Worm (Caenorhabditis elegans) whole organism, young adult: ENCODE data around the gene M02D8.2.

Experiments
- B0261.1 ChIP-seq: sonication (generic microtip); optimal IDR thresholded peaks from 2 replicates; lab custom pipeline; 2016; ENCODE audit warnings: mild to moderate bottlenecking, missing genetic modification characterization, moderate library complexity, missing compliant biosample characterization
- B0336.3 ChIP-seq: fragments of 200-800 bp; sonication (Bioruptor generic); IDR thresholded peaks from 2 replicates; pipeline ENCODE4 v1.3.6; 2022; ENCODE audit warnings: missing genetic modification characterization, missing compliant biosample characterization
- C17E4.6 ChIP-seq: fragments of 200-800 bp; sonication (Bioruptor generic); IDR thresholded peaks from 2 replicates; pipeline ENCODE4 v1.3.6; 2022; ENCODE audit warnings: missing genetic modification reagents, missing genetic modification characterization, missing compliant biosample characterization
- D2030.7 ChIP-seq: fragments of 200-800 bp; sonication (Bioruptor generic); IDR thresholded peaks from 2 replicates; pipeline ENCODE4 v1.3.6; 2022; ENCODE audit warnings: missing genetic modification reagents, missing genetic modification characterization, missing compliant biosample characterization
- F22D6.2 ChIP-seq: sonication (generic microtip); optimal IDR thresholded peaks from 2 replicates; lab custom pipeline; 2016; ENCODE audit warnings: mild to moderate bottlenecking, missing genetic modification characterization, missing compliant biosample characterization
- F39B2.1 ChIP-seq: fragments of 200-800 bp; sonication (Bioruptor generic); IDR thresholded peaks from 2 replicates; pipeline ENCODE4 v1.3.6; 2022; ENCODE audit warnings: missing genetic modification reagents, missing genetic modification characterization, missing compliant biosample characterization
- F57A8.1 ChIP-seq: fragments of 200-800 bp; sonication (Bioruptor generic); optimal IDR thresholded peaks from 2 replicates; lab custom pipeline; 2018; ENCODE audit warnings: mild to moderate bottlenecking, missing genetic modification characterization, moderate library complexity, missing compliant biosample characterization
- Y53G8AR.9 ChIP-seq: fragments of 200-800 bp; sonication (Bioruptor generic); conservative IDR thresholded peaks from 2 replicates; pipeline ENCODE4 v1.3.6; 2022; ENCODE audit warnings: missing genetic modification reagents, missing genetic modification characterization, missing compliant biosample characterization
- Y79H2A.3 ChIP-seq: fragments of 200-800 bp; sonication (Bioruptor generic); conservative IDR thresholded peaks from 2 replicates; pipeline ENCODE4 v1.3.6; 2022; ENCODE audit warnings: missing genetic modification reagents, missing genetic modification characterization, missing compliant biosample characterization
- Y95B8A.8 ChIP-seq: fragments of 200-800 bp; sonication (Bioruptor generic); IDR thresholded peaks from 2 replicates; pipeline ENCODE4 v1.3.6; 2022; ENCODE audit warnings: missing genetic modification reagents, missing genetic modification characterization, missing compliant biosample characterization
- aptf-3 ChIP-seq: fragments of 200-800 bp; sonication (Bioruptor generic); IDR thresholded peaks from 2 replicates; pipeline ENCODE4 v1.3.6; 2022; ENCODE audit warnings: missing genetic modification characterization, missing compliant biosample characterization
- ccch-3 ChIP-seq: fragments of 200-800 bp; sonication (Bioruptor generic); optimal IDR thresholded peaks from 2 replicates; lab custom pipeline; 2018; ENCODE audit warnings: mild to moderate bottlenecking, missing genetic modification characterization, missing compliant biosample characterization
- cebp-1 ChIP-seq, 2 experiments: fragments of 200-800 bp in 1 of 2; sonication (Bioruptor generic) in 1 of 2; sonication (generic microtip) in 1 of 2; IDR thresholded peaks in 1 of 2; optimal IDR thresholded peaks in 1 of 2; 2 replicates each; pipeline versions ENCODE4 v1.3.6 to Lab custom; 2017 to 2022; ENCODE audit warnings: missing compliant biosample characterization in 2 of 2, missing genetic modification characterization in 2 of 2, mild to moderate bottlenecking in 1 of 2, missing genetic modification reagents in 1 of 2, moderate library complexity in 1 of 2
- cebp-2 ChIP-seq: fragments of 200-800 bp; sonication (Bioruptor generic); IDR thresholded peaks from 2 replicates; pipeline ENCODE4 v1.3.6; 2022; ENCODE audit warnings: missing genetic modification characterization, missing compliant biosample characterization
- ceh-100 ChIP-seq: fragments of 200-800 bp; sonication (Bioruptor generic); IDR thresholded peaks from 2 replicates; pipeline ENCODE4 v1.3.6; 2022; ENCODE audit warnings: missing genetic modification reagents, missing genetic modification characterization, missing compliant biosample characterization
- ceh-40 ChIP-seq: fragments of 200-800 bp; sonication (Bioruptor generic); IDR thresholded peaks from 2 replicates; pipeline ENCODE4 v1.3.6; 2022; ENCODE audit warnings: missing genetic modification characterization, missing compliant biosample characterization
- ceh-58 ChIP-seq: fragments of 200-800 bp; sonication (Bioruptor generic); IDR thresholded peaks from 2 replicates; pipeline ENCODE4 v1.3.6; 2022; ENCODE audit warnings: missing genetic modification characterization, missing compliant biosample characterization
- die-1 ChIP-seq: sonication (generic microtip); optimal IDR thresholded peaks from 2 replicates; lab custom pipeline; 2016; ENCODE audit warnings: missing genotype, mild to moderate bottlenecking, missing genetic modification characterization, missing compliant biosample characterization
- dox-1 ChIP-seq: fragments of 200-800 bp; sonication (Bioruptor generic); IDR thresholded peaks from 2 replicates; pipeline ENCODE4 v1.3.6; 2022; ENCODE audit warnings: missing genetic modification reagents, missing genetic modification characterization, missing compliant biosample characterization
- dpl-1 ChIP-seq: fragments of 150-350 bp; optimal IDR thresholded peaks from 2 replicates; lab custom pipeline; 2014; ENCODE audit warnings: missing biosample characterization, missing genetic modification reagents, missing genetic modification characterization
- efl-1 ChIP-seq: fragments of 150-350 bp; optimal IDR thresholded peaks from 2 replicates; lab custom pipeline; 2014; ENCODE audit warnings: missing biosample characterization, missing genetic modification reagents, missing genetic modification characterization
- hlh-12 ChIP-seq: sonication (generic microtip); optimal IDR thresholded peaks from 2 replicates; lab custom pipeline; 2016; ENCODE audit warnings: missing genetic modification characterization, missing compliant biosample characterization
- hrde-1 ChIP-seq: sonication (generic microtip); optimal IDR thresholded peaks from 2 replicates; lab custom pipeline; 2016; ENCODE audit warnings: missing genetic modification characterization, mild to moderate bottlenecking, missing compliant biosample characterization, moderate library complexity, missing genotype, missing genetic modification reagents, borderline replicate concordance
- hsf-1 ChIP-seq: fragments of 200-800 bp; sonication (Bioruptor generic); IDR thresholded peaks from 2 replicates; pipeline ENCODE4 v1.3.6; 2022; ENCODE audit warnings: missing genetic modification reagents, missing genetic modification characterization, missing compliant biosample characterization
- let-526 ChIP-seq: fragments of 200-800 bp; sonication (Bioruptor generic); IDR thresholded peaks from 2 replicates; pipeline ENCODE4 v1.3.6; 2022; ENCODE audit warnings: missing genetic modification reagents, missing genetic modification characterization, missing compliant biosample characterization
- let-607 ChIP-seq, 2 experiments: fragments of 200-800 bp in 1 of 2; sonication (Bioruptor generic) in 1 of 2; sonication (generic microtip) in 1 of 2; optimal IDR thresholded peaks; 2 replicates each; lab custom pipeline; 2016 to 2018; ENCODE audit warnings: mild to moderate bottlenecking in 2 of 2, missing compliant biosample characterization in 2 of 2, missing genetic modification characterization in 2 of 2, moderate library complexity in 2 of 2, missing genotype in 1 of 2
- lin-40 ChIP-seq: sonication (generic microtip); optimal IDR thresholded peaks from 2 replicates; lab custom pipeline; 2016; ENCODE audit warnings: missing genetic modification characterization, mild to moderate bottlenecking, missing compliant biosample characterization, missing genotype, missing genetic modification reagents
- madf-10 ChIP-seq: sonication (generic microtip); optimal IDR thresholded peaks from 2 replicates; lab custom pipeline; 2016; ENCODE audit warnings: mild to moderate bottlenecking, missing genetic modification characterization, missing compliant biosample characterization
- mel-28 ChIP-seq: sonication (generic microtip); optimal IDR thresholded peaks from 2 replicates; lab custom pipeline; 2016; ENCODE audit warnings: borderline replicate concordance, mild to moderate bottlenecking, missing genetic modification characterization, missing compliant biosample characterization
- mes-4 ChIP-seq: sonication (generic microtip); optimal IDR thresholded peaks from 2 replicates; lab custom pipeline; 2016; ENCODE audit warnings: missing genotype, missing genetic modification characterization, missing compliant biosample characterization
- nfya-2 ChIP-seq: fragments of 200-800 bp; sonication (Bioruptor generic); IDR thresholded peaks from 2 replicates; pipeline ENCODE4 v1.3.6; 2022; ENCODE audit warnings: missing genetic modification reagents, missing genetic modification characterization, missing compliant biosample characterization
- nhr-27 ChIP-seq: fragments of 200-800 bp; sonication (Bioruptor generic); optimal IDR thresholded peaks from 2 replicates; lab custom pipeline; 2018; ENCODE audit warnings: mild to moderate bottlenecking, missing genetic modification characterization, moderate library complexity, missing compliant biosample characterization
- nhr-80 ChIP-seq: sonication (generic microtip); optimal IDR thresholded peaks from 2 replicates; lab custom pipeline; 2016; ENCODE audit warnings: missing genetic modification characterization, missing compliant biosample characterization
- pbrm-1 ChIP-seq: fragments of 200-800 bp; sonication (Bioruptor generic); IDR thresholded peaks from 2 replicates; pipeline ENCODE4 v1.3.6; 2022; ENCODE audit warnings: missing genetic modification reagents, missing genetic modification characterization, missing compliant biosample characterization
- pha-4 ChIP-seq: fragments of 150-350 bp; sonication (generic microtip); optimal IDR thresholded peaks from 2 replicates; lab custom pipeline; 2014; ENCODE audit warnings: missing biosample characterization, missing genetic modification reagents, missing genetic modification characterization
- sdz-38 ChIP-seq: sonication (generic microtip); optimal IDR thresholded peaks from 2 replicates; lab custom pipeline; 2016; ENCODE audit warnings: missing genotype, missing genetic modification characterization, missing compliant biosample characterization
- sea-2 ChIP-seq: fragments of 200-800 bp; sonication (Bioruptor generic); IDR thresholded peaks from 2 replicates; pipeline ENCODE4 v1.3.6; 2022; ENCODE audit warnings: missing genetic modification characterization, missing compliant biosample characterization
- xnd-1 ChIP-seq: sonication (generic microtip); optimal IDR thresholded peaks from 2 replicates; lab custom pipeline; 2016; ENCODE audit warnings: missing genotype, missing genetic modification reagents, missing genetic modification characterization, missing compliant biosample characterization
- zim-3 ChIP-seq: sonication (generic microtip); optimal IDR thresholded peaks from 2 replicates; lab custom pipeline; 2017; ENCODE audit warnings: mild to moderate bottlenecking, missing genetic modification characterization, moderate library complexity, missing compliant biosample characterization
- ztf-25 ChIP-seq: fragments of 200-800 bp; sonication (Bioruptor generic); IDR thresholded peaks from 2 replicates; pipeline ENCODE4 v1.3.6; 2022; ENCODE audit warnings: missing genetic modification reagents, missing genetic modification characterization, missing compliant biosample characterization
- ztf-3 ChIP-seq: fragments of 200-800 bp; sonication (Bioruptor generic); optimal IDR thresholded peaks from 2 replicates; lab custom pipeline; 2018; ENCODE audit warnings: mild to moderate bottlenecking, missing genetic modification characterization, missing compliant biosample characterization
- ztf-6 ChIP-seq: fragments of 200-800 bp; sonication (Bioruptor generic); IDR thresholded peaks from 2 replicates; pipeline ENCODE4 v1.3.6; 2022; ENCODE audit warnings: missing genetic modification reagents, missing genetic modification characterization, missing compliant biosample characterization

M02D8.2 gene

DNA sequence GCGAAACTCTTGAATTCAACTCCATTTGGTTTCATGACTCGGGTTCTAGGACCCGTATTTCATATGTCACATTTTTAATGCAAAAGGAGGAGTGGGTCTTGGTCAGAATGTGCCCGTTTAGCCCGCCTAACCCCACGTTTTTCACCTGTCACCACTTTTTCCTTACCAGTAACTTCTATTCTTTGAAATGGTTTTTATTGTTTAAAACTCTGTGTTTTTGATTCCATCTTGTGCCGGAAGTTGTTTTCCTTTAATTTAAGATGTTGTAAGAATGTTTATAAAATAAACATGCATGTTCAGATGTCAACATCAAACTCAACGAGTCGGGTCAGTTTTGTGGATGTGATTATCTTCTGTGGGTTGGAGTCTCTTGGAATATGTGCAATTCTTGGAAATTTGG, 39.1 kb downstream of the M02D8.2 start, which contains the start of gene ZK721.4:
Gene ZK721.4 (plus strand): TSS at position 301 of the 400 bp plus-strand sequence.
- no peak for TF ChIP-seq die-1 (tag; lab: Kevin White, UChicago)
- TF ChIP-seq B0261.1 (tag; lab: Kevin White, UChicago), result no peak
- TF ChIP-seq ccch-3 (GFP tag; lab: Kevin White, UChicago), result no peak
- TF ChIP-seq hrde-1, result no peak
- TF ChIP-seq F39B2.1 (GFP tag; lab: Robert Waterston, UW), result no peak
- TF ChIP-seq C17E4.6 (GFP tag; lab: Robert Waterston, UW), result no peak
- TF ChIP-seq ztf-25 (GFP tag; lab: Robert Waterston, UW), result no peak
- TF ChIP-seq mel-28 (tag; lab: Kevin White, UChicago), result no peak
- no peak for TF ChIP-seq hlh-12 (tag; lab: Kevin White, UChicago)
- no peak for TF ChIP-seq pbrm-1 (GFP tag; lab: Robert Waterston, UW)
- TF ChIP-seq cebp-2 (GFP tag; lab: Robert Waterston, UW), result no peak
- no peak for TF ChIP-seq let-607 (tag; optimal IDR thresholded peaks at IDR 0.05; lab: Kevin White, UChicago)
- no peak for TF ChIP-seq nfya-2
- TF ChIP-seq aptf-3 (GFP tag; lab: Robert Waterston, UW), result no peak
- no peak for TF ChIP-seq B0336.3 (GFP tag; lab: Robert Waterston, UW)
- no peak for TF ChIP-seq Y53G8AR.9
- no peak for TF ChIP-seq D2030.7 (GFP tag; lab: Robert Waterston, UW)
- TF ChIP-seq sdz-38, result no peak

- TF ChIP-seq sea-2 (no peak), ceh-58 (GFP tag; lab: Robert Waterston, UW) (no peak), dox-1 (no peak), madf-10 (tag; lab: Kevin White, UChicago) (no peak), hsf-1 (GFP tag; lab: Robert Waterston, UW) (no peak)
Observed at ce11 chrX:8784234-8784633, 44.8 kb downstream of the M02D8.2 start, which contains the start of gene ZK721.3. TSS of gene ZK721.3 (plus strand) at chrX:8784534.

ce11 chrX:8786687-8787086, 47.2 kb downstream of the M02D8.2 start:
- no peak for TF ChIP-seq ceh-40 (GFP tag; lab: Robert Waterston, UW)
- TF ChIP-seq let-607 (tag; optimal IDR thresholded peaks at IDR 0.05; lab: Kevin White, UChicago), result no peak
- TF ChIP-seq hrde-1, result no peak
- TF ChIP-seq ztf-3 (GFP tag; lab: Kevin White, UChicago), result no peak
- no peak for TF ChIP-seq F22D6.2 (tag; lab: Kevin White, UChicago)

- TF ChIP-seq cebp-2 (GFP tag; lab: Robert Waterston, UW) (no peak), lin-40 (tag; lab: Kevin White, UChicago) (peak; percentile 14), nhr-80 (tag; lab: Kevin White, UChicago) (peak; percentile 15), cebp-1 (GFP tag; IDR thresholded peaks at IDR 0.05; lab: Robert Waterston, UW) (peak; percentile 65), cebp-1 (tag; optimal IDR thresholded peaks at IDR 0.05; lab: Kevin White, UChicago) (peak; percentile 70), dpl-1 (GFP tag; lab: Kevin White, UChicago) (no peak)
Observed at ce11 chrX:8787689-8788222, 48.3 kb downstream of the M02D8.2 start.

- TF ChIP-seq ceh-58 (GFP tag; lab: Robert Waterston, UW) (no peak), F57A8.1 (GFP tag; lab: Kevin White, UChicago) (no peak), zim-3 (tag; lab: Kevin White, UChicago) (no peak), ceh-100 (no peak), Y79H2A.3 (GFP tag; lab: Robert Waterston, UW) (no peak), efl-1 (GFP tag; lab: Kevin White, UChicago) (no peak), nhr-27 (tag; lab: Kevin White, UChicago) (no peak), Y95B8A.8 (GFP tag; lab: Robert Waterston, UW) (no peak), pha-4 (no peak), ztf-6 (GFP tag; lab: Robert Waterston, UW) (no peak), Y53G8AR.9 (no peak), mes-4 (tag; lab: Kevin White, UChicago) (no peak), xnd-1 (tag; lab: Kevin White, UChicago) (no peak), let-526 (no peak)
Observed at ce11 chrX:8789014-8789506, 49.6 kb downstream of the M02D8.2 start, which contains the start of gene unc-27. TSS of gene unc-27 (plus strand) at chrX:8789456.
